Fruit fly (Drosophila melanogaster): ENCODE results near the gene CG32221.

The CG32221 gene

DNA sequence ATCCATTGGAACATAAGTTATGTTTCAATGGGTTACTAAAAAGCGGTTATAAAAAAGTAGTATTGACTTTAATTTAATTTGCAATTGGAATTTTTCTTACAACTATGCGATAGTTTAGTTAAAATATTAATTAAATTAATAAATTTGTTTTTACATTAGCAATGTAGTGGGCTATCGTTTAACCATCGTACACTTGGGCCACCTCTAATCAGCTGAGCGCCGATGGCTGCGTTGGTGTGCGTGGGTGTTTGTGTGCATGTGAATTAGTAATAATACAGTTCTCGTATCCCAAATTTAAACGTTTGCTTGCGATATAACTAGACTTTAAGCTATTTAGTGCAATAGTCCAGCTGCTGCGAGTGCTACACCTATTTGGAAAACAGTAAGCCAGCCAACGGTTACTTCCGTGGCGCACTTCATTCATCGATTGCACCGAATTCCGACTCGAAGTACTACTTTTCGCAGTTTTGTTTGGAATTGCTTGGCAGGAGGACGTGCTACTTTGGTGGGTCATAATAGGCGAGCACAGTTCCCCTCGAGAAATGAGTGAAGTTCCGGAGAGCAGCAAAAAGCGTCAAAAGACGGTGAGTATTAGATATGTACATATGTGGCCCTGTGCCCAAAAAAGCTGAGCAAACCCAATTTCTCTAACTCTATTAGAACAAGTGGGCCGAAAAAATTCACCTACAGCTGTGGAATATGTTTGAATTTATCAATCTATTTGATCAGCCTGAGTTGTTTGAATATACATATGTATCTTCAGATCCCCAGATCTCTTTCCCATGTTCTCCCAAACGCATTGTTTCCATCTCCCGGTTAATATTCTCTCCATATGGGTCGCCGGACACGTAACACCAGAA lies 10.8 kb downstream of the CG32221 start, which contains the start of gene Papss (continued):
- TF ChIP-seq CG10147 (GFP tag; optimal IDR thresholded peaks at IDR 0.05) (no peak), CG10543 (GFP tag; optimal IDR thresholded peaks at IDR 0.05) (peak; percentile 49), Fer1 (GFP tag; optimal IDR thresholded peaks at IDR 0.05) (peak; percentile 71), CG32532 (GFP tag; IDR thresholded peaks at IDR 0.05) (peak; percentile 56), CG31388 (GFP tag; optimal IDR thresholded peaks at IDR 0.05) (no peak), CG8089 (GFP tag; optimal IDR thresholded peaks at IDR 0.05) (no peak), pzg (GFP tag; optimal IDR thresholded peaks at IDR 0.05) (peak; percentile 40), Camta (GFP tag; optimal IDR thresholded peaks at IDR 0.05) (no peak), danr (GFP tag; IDR thresholded peaks at IDR 0.05) (no peak), Trl (optimal IDR thresholded peaks at IDR 0.05) (peak in 1 of 2 experiments; percentile 8), Trl (GFP tag; optimal IDR thresholded peaks at IDR 0.05) (no peak), tap (tag; optimal IDR thresholded peaks at IDR 0.05) (no peak), sim (GFP tag; IDR thresholded peaks at IDR 0.05) (no peak), CG18619 (GFP tag; optimal IDR thresholded peaks at IDR 0.05) (no peak), sc (optimal IDR thresholded peaks at IDR 0.05) (no peak), sc (GFP tag; optimal IDR thresholded peaks at IDR 0.05) (no peak), phol (tag; optimal IDR thresholded peaks at IDR 0.05) (peak; percentile 40), NfI (GFP tag; optimal IDR thresholded peaks at IDR 0.05) (no peak), klu (GFP tag; IDR thresholded peaks at IDR 0.05) (no peak), pros (GFP tag; optimal IDR thresholded peaks at IDR 0.05) (no peak), CG6272 (GFP tag; IDR thresholded peaks at IDR 0.05) (no peak; the same call in 1 of the 2 replicates), CG16815 (GFP tag; optimal IDR thresholded peaks at IDR 0.05) (no peak), CG7928 (GFP tag; optimal IDR thresholded peaks at IDR 0.05) (no peak), CG14710 (tag; optimal IDR thresholded peaks at IDR 0.05) (peak; percentile 28), cad (GFP tag; optimal IDR thresholded peaks at IDR 0.05) (no peak), CG12236 (GFP tag; optimal IDR thresholded peaks at IDR 0.05) (no peak), lbe (GFP tag; optimal IDR thresholded peaks at IDR 0.05) (no peak), tgo (GFP tag; IDR thresholded peaks at IDR 0.05) (0 out of 3 replicates have a peak, but pooled peaks have one; percentile 20), CG7839 (tag; optimal IDR thresholded peaks at IDR 0.05) (no peak), caup (GFP tag; optimal IDR thresholded peaks at IDR 0.05; ENCODE audit: severe bottlenecking) (peak; percentile 56), CG9437 (GFP tag; optimal IDR thresholded peaks at IDR 0.05) (no peak), sob (GFP tag; IDR thresholded peaks at IDR 0.05) (no peak; the same call in 1 of the 2 replicates), zf30C (GFP tag; optimal IDR thresholded peaks at IDR 0.05) (no peak), br (optimal IDR thresholded peaks at IDR 0.05) (no peak), tna (GFP tag; IDR thresholded peaks at IDR 0.05; ENCODE audit: partially characterized antibody) (no peak), CG4617 (GFP tag; optimal IDR thresholded peaks at IDR 0.05; ENCODE audit: borderline replicate concordance) (peak; percentile 15), ERR (GFP tag; optimal IDR thresholded peaks at IDR 0.05) (no peak), CG2120 (GFP tag; optimal IDR thresholded peaks at IDR 0.05) (peak; percentile 23), luna (GFP tag; optimal IDR thresholded peaks at IDR 0.05) (no peak), Deaf1 (tag; optimal IDR thresholded peaks at IDR 0.05) (no peak), fru (optimal IDR thresholded peaks at IDR 0.05) (no peak), jigr1 (GFP tag; IDR thresholded peaks at IDR 0.05) (no peak; the same call in 2 of the 3 replicates), CG10267 (tag; optimal IDR thresholded peaks at IDR 0.05) (peak; percentile 55), Scr (GFP tag; IDR thresholded peaks at IDR 0.05; ENCODE audit: partially characterized antibody) (peak; percentile 90), Pdp1 (GFP tag; optimal IDR thresholded peaks at IDR 0.05) (no peak), CG4404 (GFP tag; IDR thresholded peaks at IDR 0.05) (no peak), shn (GFP tag; optimal IDR thresholded peaks at IDR 0.05) (no peak), gfzf (GFP tag; optimal IDR thresholded peaks at IDR 0.05) (no peak), CG9876 (GFP tag; optimal IDR thresholded peaks at IDR 0.05) (no peak), Nf-YC (tag; optimal IDR thresholded peaks at IDR 0.05) (no peak)
